Worm (Caenorhabditis elegans) whole organism, midembryonic: ENCODE measurements around the gene F53B1.9.
A peak's percentile ranks its signal among the peaks of the same experiment; 100 is the strongest.

Source experiments
- T22C8.4 ChIP-seq: fragments of 200-800 bp; sonication (Bioruptor generic); IDR thresholded peaks from 2 replicates; pipeline ENCODE4 v1.3.6; 2022; ENCODE audit warnings: missing genetic modification characterization, missing compliant biosample characterization
- cog-1 ChIP-seq: sonication (generic microtip); optimal IDR thresholded peaks from 2 replicates; lab custom pipeline; 2016; ENCODE audit warnings: missing genetic modification characterization, missing compliant biosample characterization
- flt-1 ChIP-seq: fragments of 200-800 bp; sonication (Bioruptor generic); IDR thresholded peaks from 2 replicates; pipeline ENCODE4 v1.3.6; 2022; ENCODE audit warnings: missing genetic modification characterization, missing compliant biosample characterization
- klf-2 ChIP-seq: fragments of 200-800 bp; sonication (Bioruptor generic); conservative IDR thresholded peaks from 2 replicates; pipeline ENCODE4 v1.3.6; 2022; ENCODE audit warnings: missing genetic modification reagents, missing genetic modification characterization, missing compliant biosample characterization
- med-1 ChIP-seq: sonication (generic microtip); optimal IDR thresholded peaks from 2 replicates; lab custom pipeline; 2017; ENCODE audit warnings: missing genetic modification characterization, mild to moderate bottlenecking, missing compliant biosample characterization, antibody characterized with exemption, missing genetic modification reagents; ENCODE audit not compliant: insufficient read depth
- ref-1 ChIP-seq: fragments of 200-800 bp; sonication (Bioruptor generic); conservative IDR thresholded peaks from 2 replicates; pipeline ENCODE4 v1.3.6; 2022; ENCODE audit warnings: missing genetic modification reagents, missing genetic modification characterization, missing compliant biosample characterization
- tab-1 ChIP-seq: fragments of 200-800 bp; sonication (Bioruptor generic); IDR thresholded peaks from 2 replicates; pipeline ENCODE4 v1.3.6; 2022; ENCODE audit warnings: missing genetic modification characterization, missing compliant biosample characterization
- ztf-23 ChIP-seq: fragments of 200-800 bp; sonication (Bioruptor generic); IDR thresholded peaks from 2 replicates; pipeline ENCODE4 v1.3.6; 2022; ENCODE audit warnings: missing genetic modification reagents, missing genetic modification characterization, missing compliant biosample characterization
- ztf-29 ChIP-seq: fragments of 200-800 bp; sonication (Bioruptor generic); IDR thresholded peaks from 2 replicates; pipeline ENCODE4 v1.3.6; 2022; ENCODE audit warnings: missing genetic modification reagents, missing genetic modification characterization, missing compliant biosample characterization

F53B1.9 gene

ce11 chrX:2131650-2132049 is at the start of gene F53B1.9:
Gene F53B1.9 (minus strand): TSS chrX:2131844.
- TF ChIP-seq ztf-23 (no peak), ztf-29 (GFP tag; lab: Robert Waterston, UW) (no peak)

ce11 chrX:2180588-2180987 is 48.9 kb upstream of the F53B1.9 start, which contains the start of gene F48B9.1:
Gene F48B9.1 (plus strand): TSS chrX:2180888.
- TF ChIP-seq ztf-23 (no peak), ref-1 (GFP tag; lab: Robert Waterston, UW) (no peak), flt-1 (GFP tag; lab: Robert Waterston, UW) (no peak), cog-1 (tag; lab: Kevin White, UChicago) (no peak), tab-1 (GFP tag; lab: Robert Waterston, UW) (no peak), T22C8.4 (GFP tag; lab: Robert Waterston, UW) (no peak), med-1 (GFP tag; lab: Kevin White, UChicago) (no peak), ztf-29 (GFP tag; lab: Robert Waterston, UW) (no peak), klf-2 (GFP tag; lab: Robert Waterston, UW) (no peak)

- TF ChIP-seq tab-1 (GFP tag; lab: Robert Waterston, UW) (no peak), klf-2 (GFP tag; lab: Robert Waterston, UW) (no peak), ztf-23 (no peak), cog-1 (tag; lab: Kevin White, UChicago) (no peak), ztf-29 (GFP tag; lab: Robert Waterston, UW) (no peak), flt-1 (GFP tag; lab: Robert Waterston, UW) (no peak), med-1 (GFP tag; lab: Kevin White, UChicago) (no peak), ref-1 (GFP tag; lab: Robert Waterston, UW) (no peak), T22C8.4 (GFP tag; lab: Robert Waterston, UW) (no peak)
These were observed 46.8 kb upstream of the F53B1.9 start for ce11 chrX:2178410-2178944.

- no peak for TF ChIP-seq cog-1 (tag; lab: Kevin White, UChicago)
- no peak for TF ChIP-seq tab-1 (GFP tag; lab: Robert Waterston, UW)
- no peak for TF ChIP-seq ztf-23
- no peak for TF ChIP-seq ref-1 (GFP tag; lab: Robert Waterston, UW)
- TF ChIP-seq T22C8.4 (GFP tag; lab: Robert Waterston, UW): no peak
- no peak for TF ChIP-seq med-1 (GFP tag; lab: Kevin White, UChicago)
- no peak for TF ChIP-seq ztf-29 (GFP tag; lab: Robert Waterston, UW)
- TF ChIP-seq klf-2 (GFP tag; lab: Robert Waterston, UW): no peak
- TF ChIP-seq flt-1 (GFP tag; lab: Robert Waterston, UW): no peak
These were observed 46.2 kb upstream of the F53B1.9 start for ce11 chrX:2177731-2178326.

- TF ChIP-seq T22C8.4 (GFP tag; lab: Robert Waterston, UW) (peak; percentile 32; the same call in 1 of the 2 replicates), ztf-29 (GFP tag; lab: Robert Waterston, UW) (no peak)
These were observed 44.8 kb upstream of the F53B1.9 start, which contains the start of gene F48B9.8 for ce11 chrX:2176361-2176880. Gene F48B9.8 (minus strand): TSS chrX:2176411.

- no peak for TF ChIP-seq ztf-23
- TF ChIP-seq flt-1 (GFP tag; lab: Robert Waterston, UW): no peak
- no peak for TF ChIP-seq T22C8.4 (GFP tag; lab: Robert Waterston, UW)
- no peak for TF ChIP-seq ref-1 (GFP tag; lab: Robert Waterston, UW)
- no peak for TF ChIP-seq med-1 (GFP tag; lab: Kevin White, UChicago)
- TF ChIP-seq klf-2 (GFP tag; lab: Robert Waterston, UW): no peak
- no peak for TF ChIP-seq cog-1 (tag; lab: Kevin White, UChicago)
These were observed 33.1 kb upstream of the F53B1.9 start, which contains the start of gene F48B9.3 for ce11 chrX:2164751-2165150. Gene F48B9.3 (plus strand): TSS chrX:2165051.

- TF ChIP-seq tab-1 (GFP tag; lab: Robert Waterston, UW): no peak
These were observed 31.4 kb upstream of the F53B1.9 start, which contains the start of gene pdf-2 for ce11 chrX:2163084-2163483. Gene pdf-2 (plus strand): TSS chrX:2163384.

- TF ChIP-seq T22C8.4 (GFP tag; lab: Robert Waterston, UW): no peak
- TF ChIP-seq ref-1 (GFP tag; lab: Robert Waterston, UW): no peak
- TF ChIP-seq ztf-29 (GFP tag; lab: Robert Waterston, UW): no peak
- no peak for TF ChIP-seq tab-1 (GFP tag; lab: Robert Waterston, UW)
- TF ChIP-seq med-1 (GFP tag; lab: Kevin White, UChicago): no peak
- no peak for TF ChIP-seq flt-1 (GFP tag; lab: Robert Waterston, UW)
- no peak for TF ChIP-seq cog-1 (tag; lab: Kevin White, UChicago)
- TF ChIP-seq ztf-23: no peak
- no peak for TF ChIP-seq klf-2 (GFP tag; lab: Robert Waterston, UW)
These were observed 26.2 kb upstream of the F53B1.9 start for ce11 chrX:2157855-2158254.

- TF ChIP-seq cog-1 (tag; lab: Kevin White, UChicago) (no peak), tab-1 (GFP tag; lab: Robert Waterston, UW) (no peak), flt-1 (GFP tag; lab: Robert Waterston, UW) (no peak), ref-1 (GFP tag; lab: Robert Waterston, UW) (no peak), ztf-29 (GFP tag; lab: Robert Waterston, UW) (no peak), T22C8.4 (GFP tag; lab: Robert Waterston, UW) (no peak), ztf-23 (no peak), med-1 (GFP tag; lab: Kevin White, UChicago) (no peak), klf-2 (GFP tag; lab: Robert Waterston, UW) (no peak)
These were observed 22.1 kb upstream of the F53B1.9 start for ce11 chrX:2153780-2154179.
